Fruit fly (Drosophila melanogaster) whole organism, embryonic: ENCODE data around the gene CG15286.

ENCODE experiments used
- Asciz ChIP-seq: fragments of 200-800 bp; sonication (Bioruptor generic); optimal IDR thresholded peaks from 2 replicates; lab custom pipeline; 2017; ENCODE audit warnings: missing biosample characterization, mild to moderate bottlenecking, missing genetic modification characterization, missing genetic modification reagents
- BtbVII ChIP-seq: fragments of 200-800 bp; sonication (Bioruptor generic); optimal IDR thresholded peaks from 3 replicates; lab custom pipeline; 2017; ENCODE audit warnings: missing biosample characterization, mild to moderate bottlenecking, missing genetic modification characterization
- C15 ChIP-seq: fragments of 200-800 bp; sonication (Bioruptor generic); IDR thresholded peaks from 3 replicates; pipeline ENCODE4 v1.3.6; 2022; ENCODE audit warnings: missing biosample characterization, missing genetic modification characterization
- CG10209 ChIP-seq: fragments of 200-800 bp; sonication (Bioruptor generic); optimal IDR thresholded peaks from 3 replicates; lab custom pipeline; 2017; ENCODE audit warnings: missing biosample characterization, mild to moderate bottlenecking, missing genetic modification characterization, missing genetic modification reagents
- CG1024 ChIP-seq: fragments of 200-800 bp; sonication (Bioruptor generic); IDR thresholded peaks from 2 replicates; pipeline ENCODE4 v1.3.6; 2022; ENCODE audit warnings: missing biosample characterization, missing genetic modification characterization
- CG10565 ChIP-seq: fragments of 200-800 bp; sonication (Bioruptor generic); optimal IDR thresholded peaks from 3 replicates; lab custom pipeline; 2016; ENCODE audit warnings: missing biosample characterization, mild to moderate bottlenecking, missing genetic modification characterization
- CG15479 ChIP-seq: fragments of 200-800 bp; sonication (Bioruptor generic); optimal IDR thresholded peaks from 3 replicates; lab custom pipeline; 2019; ENCODE audit warnings: missing biosample characterization, mild to moderate bottlenecking, missing genetic modification characterization, moderate library complexity
- CG16815 ChIP-seq: fragments of 200-800 bp; sonication (Bioruptor generic); optimal IDR thresholded peaks from 3 replicates; lab custom pipeline; 2017; ENCODE audit warnings: missing biosample characterization, mild to moderate bottlenecking, missing genetic modification characterization
- CG16863 ChIP-seq: fragments of 200-800 bp; sonication (Bioruptor generic); optimal IDR thresholded peaks from 3 replicates; lab custom pipeline; 2016; ENCODE audit warnings: missing biosample characterization, missing genetic modification characterization
- CG17361 ChIP-seq: fragments of 200-800 bp; sonication (Bioruptor generic); IDR thresholded peaks from 3 replicates; pipeline ENCODE4 v1.3.6; 2022; ENCODE audit warnings: missing biosample characterization, missing genetic modification characterization
- CG17568 ChIP-seq: fragments of 200-800 bp; sonication (Bioruptor generic); optimal IDR thresholded peaks from 2 replicates; lab custom pipeline; 2018; ENCODE audit warnings: missing biosample characterization, mild to moderate bottlenecking, missing genetic modification characterization, moderate library complexity
- CG32772 ChIP-seq: fragments of 200-800 bp; sonication (Bioruptor generic); IDR thresholded peaks from 2 replicates; pipeline ENCODE4 v1.3.6; 2022; ENCODE audit warnings: missing biosample characterization, missing genetic modification characterization
- CG6272 ChIP-seq: fragments of 200-800 bp; sonication (Bioruptor generic); IDR thresholded peaks from 2 replicates; pipeline ENCODE4 v1.3.6; 2022; ENCODE audit warnings: missing biosample characterization, missing genetic modification characterization
- CG7372 ChIP-seq: fragments of 200-800 bp; sonication (Bioruptor generic); IDR thresholded peaks from 2 replicates; pipeline ENCODE4 v1.3.6; 2022; ENCODE audit warnings: missing biosample characterization, missing genetic modification characterization
- CG7556 ChIP-seq: fragments of 200-800 bp; sonication (Bioruptor generic); optimal IDR thresholded peaks from 2 replicates; lab custom pipeline; 2017; ENCODE audit warnings: missing biosample characterization, mild to moderate bottlenecking, missing genetic modification characterization
- CG8924 ChIP-seq: fragments of 200-800 bp; optimal IDR thresholded peaks from 3 replicates; lab custom pipeline; 2019; ENCODE audit warnings: missing biosample characterization, mild to moderate bottlenecking, missing genetic modification characterization, moderate library complexity
- CG9727 ChIP-seq: fragments of 200-800 bp; sonication (Bioruptor generic); optimal IDR thresholded peaks from 3 replicates; lab custom pipeline; 2017; ENCODE audit warnings: missing biosample characterization, mild to moderate bottlenecking, missing genetic modification characterization
- Dip3 ChIP-seq: fragments of 200-800 bp; sonication (Bioruptor generic); optimal IDR thresholded peaks from 3 replicates; lab custom pipeline; 2016; ENCODE audit warnings: missing biosample characterization, missing genetic modification characterization
- Dref ChIP-seq: fragments of 200-800 bp; sonication (Bioruptor generic); IDR thresholded peaks from 2 replicates; pipeline ENCODE4 v1.3.6; 2022; ENCODE audit warnings: missing biosample characterization, missing genetic modification characterization
- Eip74EF ChIP-seq, 2 experiments: fragments of 200-800 bp in 1 of 2; fragments of >200 bp in 1 of 2; sonication (Bioruptor generic) in 1 of 2; optimal IDR thresholded peaks; 2 replicates each; lab custom pipeline; 2017 to 2019; ENCODE audit warnings: missing biosample characterization in 2 of 2, missing genetic modification characterization in 2 of 2, mild to moderate bottlenecking in 1 of 2, moderate library complexity in 1 of 2
- H15 ChIP-seq: fragments of 200-800 bp; sonication (Bioruptor generic); IDR thresholded peaks from 3 replicates; pipeline ENCODE4 v1.3.6; 2022; ENCODE audit warnings: missing biosample characterization, missing genetic modification characterization
- HLH3B ChIP-seq: fragments of 200-800 bp; sonication (Bioruptor generic); IDR thresholded peaks from 2 replicates; pipeline ENCODE4 v1.3.6; 2022; ENCODE audit warnings: missing biosample characterization, missing genetic modification characterization
- Hand ChIP-seq: fragments of 200-800 bp; sonication (Bioruptor generic); optimal IDR thresholded peaks from 2 replicates; lab custom pipeline; 2017; ENCODE audit warnings: mild to moderate bottlenecking, missing biosample characterization, missing genetic modification reagents, missing genetic modification characterization
- MESR4 ChIP-seq: fragments of 200-800 bp; sonication (Bioruptor generic); optimal IDR thresholded peaks from 2 replicates; lab custom pipeline; 2018; ENCODE audit warnings: missing biosample characterization, mild to moderate bottlenecking, missing genetic modification characterization, moderate library complexity
- Mad ChIP-seq: fragments of 200-800 bp; sonication (Bioruptor generic); optimal IDR thresholded peaks from 2 replicates; lab custom pipeline; 2016; ENCODE audit warnings: missing biosample characterization, missing genetic modification characterization
- Meics ChIP-seq: fragments of 200-800 bp; sonication (Bioruptor generic); optimal IDR thresholded peaks from 2 replicates; lab custom pipeline; 2017; ENCODE audit warnings: missing biosample characterization, mild to moderate bottlenecking, missing genetic modification characterization
- NC2β ChIP-seq: fragments of 200-800 bp; sonication (Bioruptor generic); optimal IDR thresholded peaks from 2 replicates; lab custom pipeline; 2016; ENCODE audit warnings: missing biosample characterization, missing genetic modification characterization
- PHDP ChIP-seq: fragments of 200-800 bp; sonication (Bioruptor generic); optimal IDR thresholded peaks from 3 replicates; lab custom pipeline; 2018; ENCODE audit warnings: missing biosample characterization, mild to moderate bottlenecking, missing genetic modification characterization, moderate library complexity
- Vsx1 ChIP-seq: fragments of 200-800 bp; sonication (Bioruptor generic); optimal IDR thresholded peaks from 2 replicates; lab custom pipeline; 2017; ENCODE audit warnings: missing biosample characterization, mild to moderate bottlenecking, missing genetic modification characterization, missing genetic modification reagents
- Xrp1 ChIP-seq: fragments of 200-800 bp; sonication (Bioruptor generic); IDR thresholded peaks from 2 replicates; pipeline ENCODE4 v1.3.6; 2022; ENCODE audit warnings: missing biosample characterization, missing genetic modification characterization
- al ChIP-seq: fragments of 200-800 bp; sonication (Bioruptor generic); IDR thresholded peaks from 2 replicates; pipeline ENCODE4 v1.3.6; 2022; ENCODE audit warnings: missing biosample characterization, missing genetic modification characterization
- amos ChIP-seq: fragments of 200-800 bp; sonication (Bioruptor generic); IDR thresholded peaks from 2 replicates; pipeline ENCODE4 v1.3.6; 2022; ENCODE audit warnings: missing biosample characterization, missing genetic modification characterization; ENCODE audit not compliant: partially characterized antibody
- bab2 ChIP-seq: fragments of 200-800 bp; sonication (Bioruptor generic); optimal IDR thresholded peaks from 2 replicates; lab custom pipeline; 2016; ENCODE audit warnings: missing biosample characterization, missing genetic modification characterization
- bbx ChIP-seq: fragments of 200-800 bp; sonication (Bioruptor generic); IDR thresholded peaks from 2 replicates; pipeline ENCODE4 v1.3.6; 2022; ENCODE audit warnings: missing biosample characterization, missing genetic modification characterization; ENCODE audit not compliant: partially characterized antibody
- bcd ChIP-seq: fragments of 200-800 bp; sonication (Bioruptor generic); optimal IDR thresholded peaks from 2 replicates; lab custom pipeline; 2017; ENCODE audit warnings: missing biosample characterization, mild to moderate bottlenecking, missing genetic modification characterization
- caup ChIP-seq: fragments of 200-800 bp; sonication (Bioruptor generic); optimal IDR thresholded peaks from 3 replicates; lab custom pipeline; 2017; ENCODE audit warnings: missing biosample characterization, mild to moderate bottlenecking, missing genetic modification characterization, moderate library complexity; ENCODE audit not compliant: severe bottlenecking
- chinmo ChIP-seq: fragments of 200-800 bp; sonication (Bioruptor generic); IDR thresholded peaks from 4 replicates; pipeline ENCODE4 v1.3.6; 2022; ENCODE audit warnings: missing biosample characterization, missing genetic modification characterization; ENCODE audit not compliant: partially characterized antibody
- crc ChIP-seq: fragments of 200-800 bp; sonication (Bioruptor generic); optimal IDR thresholded peaks from 2 replicates; lab custom pipeline; 2016; ENCODE audit warnings: missing biosample characterization, missing genetic modification characterization
- emc ChIP-seq: fragments of 200-800 bp; sonication (Bioruptor generic); optimal IDR thresholded peaks from 2 replicates; lab custom pipeline; 2016; ENCODE audit warnings: missing biosample characterization, missing genetic modification characterization
- jumu ChIP-seq: fragments of 200-800 bp; sonication (Bioruptor generic); optimal IDR thresholded peaks from 3 replicates; lab custom pipeline; 2016; ENCODE audit warnings: missing biosample characterization, missing genetic modification characterization
- lbe ChIP-seq: fragments of 200-800 bp; sonication (Bioruptor generic); optimal IDR thresholded peaks from 2 replicates; lab custom pipeline; 2016; ENCODE audit warnings: missing biosample characterization, mild to moderate bottlenecking, missing genetic modification characterization
- lilli ChIP-seq: fragments of 200-800 bp; sonication (Bioruptor generic); optimal IDR thresholded peaks from 3 replicates; lab custom pipeline; 2016; ENCODE audit warnings: missing biosample characterization, missing genetic modification characterization
- lmd ChIP-seq: fragments of 200-800 bp; sonication (Bioruptor generic); IDR thresholded peaks from 2 replicates; pipeline ENCODE4 v1.3.6; 2022; ENCODE audit warnings: missing biosample characterization, missing genetic modification characterization
- nerfin-2 ChIP-seq: fragments of 200-800 bp; sonication (Bioruptor generic); IDR thresholded peaks from 2 replicates; pipeline ENCODE4 v1.3.6; 2022; ENCODE audit warnings: missing biosample characterization, missing genetic modification characterization; ENCODE audit not compliant: partially characterized antibody
- sd ChIP-seq: fragments of 200-800 bp; sonication (Bioruptor generic); optimal IDR thresholded peaks from 3 replicates; lab custom pipeline; 2018; ENCODE audit warnings: missing biosample characterization, mild to moderate bottlenecking, missing genetic modification characterization, moderate library complexity
- sens ChIP-seq: fragments of 200-800 bp; sonication (Bioruptor generic); peaks from one replicate; lab custom pipeline; 2016; ENCODE audit warnings: missing biosample characterization, missing genetic modification characterization
- sob ChIP-seq: fragments of 200-800 bp; sonication (Bioruptor generic); IDR thresholded peaks from 2 replicates; pipeline ENCODE4 v1.3.6; 2022; ENCODE audit warnings: missing biosample characterization, missing genetic modification characterization
- tna ChIP-seq: fragments of 200-800 bp; sonication (Bioruptor generic); IDR thresholded peaks from 2 replicates; pipeline ENCODE4 v1.3.6; 2022; ENCODE audit warnings: missing biosample characterization, missing genetic modification characterization; ENCODE audit not compliant: partially characterized antibody
- vnd ChIP-seq: fragments of 200-800 bp; sonication (Bioruptor generic); IDR thresholded peaks from 3 replicates; pipeline ENCODE4 v1.3.6; 2022; ENCODE audit warnings: missing biosample characterization, missing genetic modification characterization; ENCODE audit not compliant: partially characterized antibody

CG15286 gene

DNA sequence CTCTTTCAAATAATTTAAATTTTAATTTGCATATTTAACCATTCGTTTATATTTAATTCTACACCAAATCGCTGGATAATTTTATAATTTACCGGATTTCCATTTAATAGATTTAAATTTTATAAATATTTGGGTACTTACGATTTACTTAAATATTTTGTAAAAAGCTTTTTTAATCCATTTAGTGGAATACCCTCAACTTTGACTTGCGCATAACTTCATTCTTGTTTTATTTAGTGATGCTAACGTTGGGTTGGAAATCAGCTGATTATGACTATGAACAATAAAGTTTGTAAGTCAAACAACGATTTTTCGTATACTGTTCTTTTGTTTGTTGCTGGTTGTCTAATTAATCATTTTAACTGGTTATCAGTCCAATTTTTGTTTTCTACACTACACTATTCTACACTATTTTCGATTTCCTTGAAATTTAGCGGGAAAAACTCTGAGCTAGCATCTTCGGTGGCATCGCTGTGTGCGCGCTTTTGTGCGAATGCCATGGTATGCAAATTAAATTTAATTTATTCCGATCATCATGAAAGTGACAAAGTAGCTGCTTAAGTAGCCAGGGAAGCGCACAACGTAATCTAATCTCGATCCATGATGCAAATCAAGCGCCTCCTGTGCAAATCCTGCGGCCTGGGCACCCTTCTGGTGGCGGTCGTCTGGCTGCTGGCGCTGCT lies 20.9 kb downstream of the CG15286 start, which contains the start of gene Pgant35A (continued):
- TF ChIP-seq caup (GFP tag; lab: Kevin White, UChicago) (no peak), emc (GFP tag; lab: Kevin White, UChicago) (no peak), lbe (GFP tag; lab: Kevin White, UChicago) (no peak), Dip3 (GFP tag; lab: Kevin White, UChicago) (peak; percentile 16), Hand (GFP tag; lab: Kevin White, UChicago) (no peak), sob (GFP tag; lab: Robert Waterston, UW) (0 out of 2 replicates have a peak, but pooled peaks have one; percentile 25), CG6272 (GFP tag; lab: Robert Waterston, UW) (no peak), Dref (GFP tag; lab: Robert Waterston, UW) (no peak), CG7372 (GFP tag; lab: Robert Waterston, UW) (no peak), NC2β (no peak), vnd (no peak), H15 (GFP tag; lab: Robert Waterston, UW) (no peak), CG1024 (no peak), Mad (no peak), CG17568 (no peak), Xrp1 (GFP tag; lab: Robert Waterston, UW) (peak; percentile 43; the same call in 1 of the 2 replicates), CG17361 (GFP tag; lab: Robert Waterston, UW) (peak; percentile 70; the same call in 2 of the 3 replicates), CG7556 (GFP tag; lab: Kevin White, UChicago) (peak; percentile 57), Asciz (GFP tag; lab: Kevin White, UChicago) (no peak), sd (tag; lab: Kevin White, UChicago) (peak; percentile 92), bab2 (GFP tag; lab: Kevin White, UChicago) (peak; percentile 40), CG16815 (no peak), Meics (peak; percentile 26), CG32772 (GFP tag; lab: Robert Waterston, UW) (no peak), tna (no peak), jumu (GFP tag; lab: Kevin White, UChicago) (peak; percentile 9), CG10565 (GFP tag; lab: Kevin White, UChicago) (no peak), CG8924 (tag; lab: Kevin White, UChicago) (peak; percentile 40), amos (GFP tag; lab: Robert Waterston, UW) (no peak), crc (GFP tag; lab: Kevin White, UChicago) (no peak), sens (peak; percentile 55), lmd (peak; percentile 19; the same call in 1 of the 2 replicates), Eip74EF (GFP tag; optimal IDR thresholded peaks at IDR 0.05; lab: Kevin White, UChicago) (peak in 1 of 2 experiments; percentile 28), PHDP (tag; lab: Kevin White, UChicago) (peak; percentile 70), nerfin-2 (no peak), HLH3B (peak; percentile 20; the same call in 1 of the 2 replicates), MESR4 (GFP tag; lab: Kevin White, UChicago) (peak; percentile 87), Vsx1 (GFP tag; lab: Kevin White, UChicago) (peak; percentile 45), chinmo (GFP tag; lab: Robert Waterston, UW) (peak; percentile 61; the same call in 1 of the 4 replicates), CG15479 (peak; percentile 14), CG10209 (GFP tag; lab: Kevin White, UChicago) (no peak), CG9727 (GFP tag; lab: Kevin White, UChicago) (peak; percentile 20), bcd (peak; percentile 44), al (GFP tag; lab: Robert Waterston, UW) (no peak), lilli (GFP tag; lab: Kevin White, UChicago) (peak; percentile 49), CG16863 (no peak), bbx (GFP tag; lab: Robert Waterston, UW) (no peak), C15 (GFP tag; lab: Robert Waterston, UW) (no peak), BtbVII (GFP tag; lab: Kevin White, UChicago) (no peak)
